Fruit fly (Drosophila melanogaster) whole organism, embryonic: ENCODE results near the gene intr.
A peak's percentile ranks its signal among the peaks of the same experiment; 100 is the strongest.

Experiments
- Asciz ChIP-seq: fragments of 200-800 bp; sonication (Bioruptor generic); optimal IDR thresholded peaks from 2 replicates; lab custom pipeline; 2017; ENCODE audit warnings: missing biosample characterization, mild to moderate bottlenecking, missing genetic modification characterization, missing genetic modification reagents
- BtbVII ChIP-seq: fragments of 200-800 bp; sonication (Bioruptor generic); optimal IDR thresholded peaks from 3 replicates; lab custom pipeline; 2017; ENCODE audit warnings: missing biosample characterization, mild to moderate bottlenecking, missing genetic modification characterization
- CG12104 ChIP-seq: fragments of 200-800 bp; sonication (Bioruptor generic); optimal IDR thresholded peaks from 3 replicates; lab custom pipeline; 2016; ENCODE audit warnings: missing biosample characterization, missing genetic modification characterization
- CG12659 ChIP-seq: fragments of 200-800 bp; sonication (Bioruptor generic); optimal IDR thresholded peaks from 3 replicates; lab custom pipeline; 2017; ENCODE audit warnings: mild to moderate bottlenecking, missing biosample characterization, missing genetic modification reagents, missing genetic modification characterization
- CG13296 ChIP-seq: fragments of 200-800 bp; sonication (Bioruptor generic); optimal IDR thresholded peaks from 3 replicates; lab custom pipeline; 2018; ENCODE audit warnings: missing biosample characterization, mild to moderate bottlenecking, missing genetic modification characterization
- CG13624 ChIP-seq: fragments of 200-800 bp; sonication (Bioruptor generic); optimal IDR thresholded peaks from 2 replicates; lab custom pipeline; 2016; ENCODE audit warnings: missing biosample characterization, missing genetic modification characterization
- CG13775 ChIP-seq: fragments of 200-800 bp; sonication (Bioruptor generic); optimal IDR thresholded peaks from 3 replicates; lab custom pipeline; 2017; ENCODE audit warnings: missing biosample characterization, mild to moderate bottlenecking, missing genetic modification characterization
- CG13894 ChIP-seq: fragments of 200-800 bp; sonication (Bioruptor generic); optimal IDR thresholded peaks from 3 replicates; lab custom pipeline; 2018; ENCODE audit warnings: missing biosample characterization, mild to moderate bottlenecking, missing genetic modification characterization, moderate library complexity
- CG14667 ChIP-seq: fragments of 200-800 bp; sonication (Bioruptor generic); IDR thresholded peaks from 2 replicates; pipeline ENCODE4 v1.3.6; 2022; ENCODE audit warnings: missing biosample characterization, missing genetic modification characterization
- CG1603 ChIP-seq: fragments of 200-800 bp; sonication (Bioruptor generic); optimal IDR thresholded peaks from 2 replicates; lab custom pipeline; 2019; ENCODE audit warnings: missing biosample characterization, mild to moderate bottlenecking, missing genetic modification characterization, moderate library complexity
- CG16779 ChIP-seq: fragments of 200-800 bp; sonication (Bioruptor generic); IDR thresholded peaks from 2 replicates; pipeline ENCODE4 v1.3.6; 2022; ENCODE audit warnings: missing biosample characterization, missing genetic modification characterization
- CG17359 ChIP-seq: fragments of 200-800 bp; sonication (Bioruptor generic); optimal IDR thresholded peaks from 3 replicates; lab custom pipeline; 2018; ENCODE audit warnings: missing biosample characterization, mild to moderate bottlenecking, missing genetic modification characterization, moderate library complexity
- CG18011 ChIP-seq: fragments of 200-800 bp; sonication (Bioruptor generic); optimal IDR thresholded peaks from 2 replicates; lab custom pipeline; 2017; ENCODE audit warnings: missing biosample characterization, missing genetic modification characterization, mild to moderate bottlenecking, moderate library complexity, missing genotype
- CG3726 ChIP-seq: fragments of 200-800 bp; sonication (Bioruptor generic); IDR thresholded peaks from 3 replicates; pipeline ENCODE4, ENCODE4 v1.3.6; 2022; ENCODE audit warnings: missing biosample characterization, missing genetic modification characterization
- CG4707 ChIP-seq: fragments of 200-800 bp; sonication (Bioruptor generic); optimal IDR thresholded peaks from 2 replicates; lab custom pipeline; 2018; ENCODE audit warnings: missing biosample characterization, mild to moderate bottlenecking, missing genetic modification characterization, moderate library complexity
- CG6654 ChIP-seq: fragments of 200-800 bp; sonication (Bioruptor generic); optimal IDR thresholded peaks from 2 replicates; lab custom pipeline; 2017; ENCODE audit warnings: missing biosample characterization, mild to moderate bottlenecking, missing genetic modification characterization
- CG7372 ChIP-seq: fragments of 200-800 bp; sonication (Bioruptor generic); IDR thresholded peaks from 2 replicates; pipeline ENCODE4 v1.3.6; 2022; ENCODE audit warnings: missing biosample characterization, missing genetic modification characterization
- CG8924 ChIP-seq: fragments of 200-800 bp; optimal IDR thresholded peaks from 3 replicates; lab custom pipeline; 2019; ENCODE audit warnings: missing biosample characterization, mild to moderate bottlenecking, missing genetic modification characterization, moderate library complexity
- CTCF ChIP-seq: fragments of 200-800 bp; sonication (Bioruptor generic); optimal IDR thresholded peaks from 2 replicates; lab custom pipeline; 2017; ENCODE audit warnings: missing biosample characterization, mild to moderate bottlenecking, missing genetic modification characterization, moderate library complexity
- Camta ChIP-seq: fragments of 200-800 bp; sonication (Bioruptor generic); optimal IDR thresholded peaks from 2 replicates; lab custom pipeline; 2016; ENCODE audit warnings: missing biosample characterization, missing genetic modification characterization
- Chrac-16 ChIP-seq: fragments of 200-800 bp; sonication (Bioruptor generic); optimal IDR thresholded peaks from 3 replicates; lab custom pipeline; 2016; ENCODE audit warnings: missing biosample characterization, missing genetic modification characterization
- Dfd ChIP-seq, 2 experiments: fragments of >200 bp; optimal IDR thresholded peaks; 2 replicates each; lab custom pipeline; 2017; ENCODE audit warnings: missing biosample characterization in 2 of 2, missing genetic modification characterization in 2 of 2
- Dll ChIP-seq: fragments of 200-800 bp; sonication (Bioruptor generic); IDR thresholded peaks from 4 replicates; pipeline ENCODE4 v1.3.6; 2022; ENCODE audit warnings: missing biosample characterization, missing genetic modification characterization; ENCODE audit not compliant: partially characterized antibody
- ERR ChIP-seq: fragments of 200-800 bp; sonication (Bioruptor generic); optimal IDR thresholded peaks from 2 replicates; lab custom pipeline; 2016; ENCODE audit warnings: missing biosample characterization, missing genetic modification characterization
- Hr3 ChIP-seq: fragments of 200-800 bp; sonication (Bioruptor generic); optimal IDR thresholded peaks from 3 replicates; lab custom pipeline; 2016; ENCODE audit warnings: missing biosample characterization, missing genetic modification characterization
- MESR4 ChIP-seq: fragments of 200-800 bp; sonication (Bioruptor generic); optimal IDR thresholded peaks from 2 replicates; lab custom pipeline; 2018; ENCODE audit warnings: missing biosample characterization, mild to moderate bottlenecking, missing genetic modification characterization, moderate library complexity
- Med ChIP-seq: fragments of 200-800 bp; sonication (Bioruptor generic); peaks from one replicate; lab custom pipeline; 2016; ENCODE audit warnings: missing biosample characterization, missing genetic modification characterization, mild to moderate bottlenecking, inconsistent platforms, moderate library complexity
- Mes4 ChIP-seq: fragments of 200-800 bp; sonication (Bioruptor generic); optimal IDR thresholded peaks from 2 replicates; lab custom pipeline; 2016; ENCODE audit warnings: missing biosample characterization, missing genetic modification characterization
- NfI ChIP-seq: fragments of 200-800 bp; sonication (Bioruptor generic); optimal IDR thresholded peaks from 3 replicates; lab custom pipeline; 2018; ENCODE audit warnings: missing biosample characterization, mild to moderate bottlenecking, missing genetic modification characterization, moderate library complexity
- YL-1 ChIP-seq: fragments of 200-800 bp; sonication (Bioruptor generic); optimal IDR thresholded peaks from 3 replicates; lab custom pipeline; 2017; ENCODE audit warnings: missing biosample characterization, mild to moderate bottlenecking, missing genetic modification characterization
- ash1 ChIP-seq: fragments of 200-800 bp; sonication (Bioruptor generic); optimal IDR thresholded peaks from 2 replicates; lab custom pipeline; 2018; ENCODE audit warnings: missing biosample characterization, mild to moderate bottlenecking, missing genetic modification characterization
- bigmax ChIP-seq: fragments of 200-800 bp; sonication (Bioruptor generic); optimal IDR thresholded peaks from 2 replicates; lab custom pipeline; 2018; ENCODE audit warnings: missing biosample characterization, mild to moderate bottlenecking, missing genetic modification characterization
- bowl ChIP-seq: fragments of 200-800 bp; sonication (Bioruptor generic); IDR thresholded peaks from 2 replicates; pipeline ENCODE4 v1.3.6; 2022; ENCODE audit warnings: missing biosample characterization, missing genetic modification characterization
- ci ChIP-seq: fragments of 200-800 bp; sonication (Bioruptor generic); IDR thresholded peaks from 3 replicates; pipeline ENCODE4 v1.3.6; 2022; ENCODE audit warnings: missing biosample characterization, missing genetic modification characterization
- crp ChIP-seq, 2 experiments: fragments of 200-800 bp; sonication (Bioruptor generic); optimal IDR thresholded peaks; 2 replicates in 1 of 2; 3 replicates in 1 of 2; lab custom pipeline; 2017; ENCODE audit warnings: missing biosample characterization in 2 of 2, missing genetic modification characterization in 2 of 2, mild to moderate bottlenecking in 1 of 2, moderate library complexity in 1 of 2
- da ChIP-seq: fragments of 200-800 bp; sonication (Bioruptor generic); optimal IDR thresholded peaks from 2 replicates; lab custom pipeline; 2016; ENCODE audit warnings: missing biosample characterization, missing genetic modification characterization
- dm ChIP-seq: fragments of 200-800 bp; sonication (Bioruptor generic); optimal IDR thresholded peaks from 3 replicates; lab custom pipeline; 2016; ENCODE audit warnings: missing biosample characterization, missing genetic modification characterization
- dpn ChIP-seq, 2 experiments: fragments of 200-800 bp; sonication (Bioruptor generic); optimal IDR thresholded peaks; 3 replicates each; lab custom pipeline; 2016; ENCODE audit warnings: missing biosample characterization in 2 of 2, missing genetic modification characterization in 2 of 2
- dysf ChIP-seq: fragments of 200-800 bp; sonication (Bioruptor generic); IDR thresholded peaks from 3 replicates; pipeline ENCODE4 v1.3.6; 2022; ENCODE audit warnings: missing biosample characterization, missing genetic modification characterization
- eve ChIP-seq, 2 experiments: fragments of >200 bp; optimal IDR thresholded peaks; 2 replicates each; lab custom pipeline; 2017; ENCODE audit warnings: missing biosample characterization in 2 of 2, missing genetic modification characterization in 2 of 2
- ewg ChIP-seq: fragments of 200-800 bp; sonication (Bioruptor generic); optimal IDR thresholded peaks from 3 replicates; lab custom pipeline; 2017; ENCODE audit warnings: mild to moderate bottlenecking, missing biosample characterization, missing genetic modification reagents, missing genetic modification characterization
- gt ChIP-seq: fragments of 200-800 bp; sonication (Bioruptor generic); IDR thresholded peaks from 2 replicates; pipeline ENCODE4 v1.3.6; 2022; ENCODE audit warnings: missing biosample characterization, missing genetic modification characterization
- her ChIP-seq: fragments of 200-800 bp; sonication (Bioruptor generic); optimal IDR thresholded peaks from 2 replicates; lab custom pipeline; 2016; ENCODE audit warnings: missing biosample characterization, missing genetic modification characterization
- insv ChIP-seq, 2 experiments: fragments of 200-800 bp; sonication (Bioruptor generic); optimal IDR thresholded peaks; 3 replicates each; lab custom pipeline; 2016 to 2018; ENCODE audit warnings: missing biosample characterization in 2 of 2, missing genetic modification characterization in 2 of 2
- lola ChIP-seq, 3 experiments: fragments of >200 bp in 2 of 3; fragments of 200-800 bp in 1 of 3; sonication (Bioruptor generic) in 1 of 3; optimal IDR thresholded peaks; 2 replicates each; lab custom pipeline; 2017 to 2019; ENCODE audit warnings: missing biosample characterization in 3 of 3, missing genetic modification characterization in 3 of 3, mild to moderate bottlenecking in 1 of 3, moderate library complexity in 1 of 3
- org-1 ChIP-seq: fragments of 200-800 bp; sonication (Bioruptor generic); optimal IDR thresholded peaks from 2 replicates; lab custom pipeline; 2017; ENCODE audit warnings: missing biosample characterization, missing genetic modification characterization
- pzg ChIP-seq: fragments of 200-800 bp; sonication (Bioruptor generic); optimal IDR thresholded peaks from 3 replicates; lab custom pipeline; 2018; ENCODE audit warnings: missing biosample characterization, mild to moderate bottlenecking, missing genetic modification characterization, moderate library complexity
- row ChIP-seq: fragments of 200-800 bp; sonication (Bioruptor generic); IDR thresholded peaks from 3 replicates; pipeline ENCODE4 v1.3.6; 2022; ENCODE audit warnings: missing biosample characterization, missing genetic modification characterization
- slp2 ChIP-seq: fragments of 200-800 bp; sonication (Bioruptor generic); optimal IDR thresholded peaks from 2 replicates; lab custom pipeline; 2016; ENCODE audit warnings: missing biosample characterization, missing genetic modification characterization
- z ChIP-seq: fragments of 200-800 bp; sonication (Bioruptor generic); IDR thresholded peaks from 3 replicates; pipeline ENCODE4 v1.3.6; 2022; ENCODE audit warnings: missing biosample characterization, missing genetic modification characterization

Gene intr

DNA sequence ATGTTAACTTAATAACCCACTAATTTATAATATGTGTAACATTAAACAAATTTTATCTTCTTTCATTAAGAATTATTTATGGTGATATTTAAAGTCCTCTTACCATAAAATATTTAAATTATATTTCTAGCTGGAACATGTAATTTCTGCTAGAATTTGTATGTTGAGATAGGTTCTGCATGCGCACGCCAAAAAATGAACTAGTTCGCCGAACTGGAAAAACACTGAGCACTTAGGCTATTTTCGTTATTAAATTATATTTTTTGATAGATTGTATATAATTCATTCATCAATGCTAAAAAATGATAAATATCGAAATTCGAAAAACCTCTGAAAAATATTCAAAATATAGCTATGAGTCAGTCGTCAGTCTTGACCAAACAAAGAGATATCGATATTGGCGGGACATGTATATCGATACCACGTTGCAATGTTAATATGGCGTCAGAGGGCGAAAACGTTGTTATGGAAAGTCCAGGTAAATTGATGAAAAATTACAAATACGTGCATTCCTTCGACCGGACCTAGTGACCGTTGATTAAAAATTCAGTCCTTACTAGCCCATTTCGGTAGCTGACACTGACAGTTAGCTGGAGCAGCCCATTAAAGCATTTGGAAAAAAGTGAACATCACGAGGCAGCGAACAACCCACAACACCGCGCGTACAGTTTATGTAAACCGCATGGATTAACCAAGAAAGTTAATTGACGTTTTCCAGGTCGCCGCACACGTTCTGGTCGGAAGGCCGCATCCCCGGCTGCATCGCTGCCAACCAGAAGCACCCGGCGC is 21.5 kb downstream of the intr start, which contains the start of gene Prp39 (continued):
- TF ChIP-seq YL-1 (GFP tag; lab: Kevin White, UChicago) (peak; percentile 54), lola (GFP tag; optimal IDR thresholded peaks at IDR 0.05; lab: Kevin White, UChicago) (no peak), bowl (GFP tag; lab: Robert Waterston, UW) (no peak), ash1 (no peak), CG8924 (tag; lab: Kevin White, UChicago) (no peak), BtbVII (GFP tag; lab: Kevin White, UChicago) (no peak), Mes4 (no peak), NfI (GFP tag; lab: Kevin White, UChicago) (no peak), CTCF (no peak), CG17359 (tag; lab: Kevin White, UChicago) (no peak), her (no peak), CG18011 (GFP tag; lab: Kevin White, UChicago) (no peak), Asciz (no peak), ERR (GFP tag; lab: Kevin White, UChicago) (no peak), Chrac-16 (peak; percentile 23), eve (GFP tag; optimal IDR thresholded peaks at IDR 0.05; lab: Kevin White, UChicago) (no peak), slp2 (GFP tag; lab: Kevin White, UChicago) (no peak), crp (GFP tag; optimal IDR thresholded peaks at IDR 0.05; lab: Kevin White, UChicago) (no peak), ci (GFP tag; lab: Robert Waterston, UW) (peak; percentile 56; the same call in 2 of the 3 replicates), Dll (GFP tag; lab: Robert Waterston, UW) (peak; percentile 84), da (GFP tag; lab: Kevin White, UChicago) (no peak), CG14667 (peak; percentile 38), CG12659 (GFP tag; lab: Kevin White, UChicago) (no peak), CG1603 (tag; lab: Kevin White, UChicago) (peak; percentile 71), CG16779 (GFP tag; lab: Robert Waterston, UW) (no peak), Dfd (GFP tag; optimal IDR thresholded peaks at IDR 0.05; lab: Kevin White, UChicago) (no peak), row (peak; percentile 81), pzg (GFP tag; lab: Kevin White, UChicago) (peak; percentile 51), CG13775 (GFP tag; lab: Kevin White, UChicago) (peak; percentile 14), Hr3 (peak; percentile 8), CG13894 (tag; lab: Kevin White, UChicago) (no peak), dysf (GFP tag; lab: Robert Waterston, UW) (0 out of 3 replicates have a peak, but pooled peaks have one; percentile 9), CG7372 (GFP tag; lab: Robert Waterston, UW) (peak; percentile 21; the same call in 1 of the 2 replicates), org-1 (GFP tag; lab: Kevin White, UChicago) (no peak), Med (GFP tag; lab: Kevin White, UChicago) (peak; percentile 84), CG12104 (GFP tag; lab: Kevin White, UChicago) (peak; percentile 22), CG6654 (GFP tag; lab: Kevin White, UChicago) (no peak), insv (GFP tag; optimal IDR thresholded peaks at IDR 0.05; lab: Kevin White, UChicago) (no peak), gt (no peak), CG4707 (GFP tag; lab: Kevin White, UChicago) (no peak), ewg (GFP tag; lab: Kevin White, UChicago) (no peak), dpn (GFP tag; optimal IDR thresholded peaks at IDR 0.05; lab: Kevin White, UChicago) (peak in 1 of 2 experiments; percentile 50), dm (GFP tag; lab: Kevin White, UChicago) (peak; percentile 55), CG3726 (GFP tag; lab: Robert Waterston, UW) (no peak), z (GFP tag; lab: Robert Waterston, UW) (no peak), MESR4 (GFP tag; lab: Kevin White, UChicago) (peak; percentile 79), Camta (no peak), bigmax (no peak), CG13624 (GFP tag; lab: Kevin White, UChicago) (no peak), CG13296 (GFP tag; lab: Kevin White, UChicago) (no peak)
